Worm (Caenorhabditis elegans): ENCODE measurements around the gene mnk-1.

ce11 chrII:10564578-10564977 is 9.7 kb upstream of the mnk-1 start, which contains the start of the genes C06A1.6 and C06A1.7:
- no peak for TF ChIP-seq efl-1 (optimal IDR thresholded peaks at IDR 0.05)
- TF ChIP-seq efl-1 (GFP tag; optimal IDR thresholded peaks at IDR 0.05 in 1 of 2), result peak in 1 of 2 experiments; percentile 30
- no peak for TF ChIP-seq elt-3 (tag; optimal IDR thresholded peaks at IDR 0.05)
